Worm (Caenorhabditis elegans) whole organism, L1 larva: Measurements from ENCODE around the gene C03F11.2.

Experiments used
- Y116A8C.19 ChIP-seq: sonication (generic microtip); optimal IDR thresholded peaks from 2 replicates; lab custom pipeline; 2016; ENCODE audit warnings: missing compliant biosample characterization, missing genetic modification characterization, borderline replicate concordance
- aly-2 ChIP-seq: fragments of 150-350 bp; optimal IDR thresholded peaks from 2 replicates; lab custom pipeline; 2014; ENCODE audit warnings: missing biosample characterization, missing genetic modification characterization
- ceh-8 ChIP-seq: fragments of 200-800 bp; sonication (Bioruptor generic); optimal IDR thresholded peaks from 2 replicates; lab custom pipeline; 2018; ENCODE audit warnings: mild to moderate bottlenecking, missing genetic modification characterization, moderate library complexity, missing compliant biosample characterization
- ceh-88 ChIP-seq: fragments of 200-800 bp; sonication (Bioruptor generic); IDR thresholded peaks from 2 replicates; pipeline ENCODE4 v1.3.6; 2022; ENCODE audit warnings: missing genetic modification characterization, missing compliant biosample characterization
- ceh-90 ChIP-seq: sonication (generic microtip); optimal IDR thresholded peaks from 2 replicates; lab custom pipeline; 2016; ENCODE audit warnings: missing genetic modification characterization, missing compliant biosample characterization
- dsc-1 ChIP-seq: sonication (generic microtip); optimal IDR thresholded peaks from 2 replicates; lab custom pipeline; 2016; ENCODE audit warnings: mild to moderate bottlenecking, missing genetic modification characterization, missing compliant biosample characterization
- efl-3 ChIP-seq: fragments of 200-800 bp; sonication (Bioruptor generic); optimal IDR thresholded peaks from 2 replicates; lab custom pipeline; 2018; ENCODE audit warnings: mild to moderate bottlenecking, missing genetic modification characterization, missing compliant biosample characterization
- egl-13 ChIP-seq: sonication (generic microtip); optimal IDR thresholded peaks from 2 replicates; lab custom pipeline; 2016; ENCODE audit warnings: missing genotype, missing genetic modification reagents, missing genetic modification characterization, missing compliant biosample characterization
- egl-27 ChIP-seq, 2 experiments: fragments of 150-350 bp in 1 of 2; sonication (generic microtip); optimal IDR thresholded peaks; 3 replicates each; lab custom pipeline; 2017 to 2018; ENCODE audit warnings: missing biosample characterization in 2 of 2, missing genetic modification characterization in 2 of 2, missing genetic modification reagents in 2 of 2
- elt-2 ChIP-seq: sonication (generic microtip); optimal IDR thresholded peaks from 2 replicates; lab custom pipeline; 2016; ENCODE audit warnings: missing genetic modification characterization, mild to moderate bottlenecking, inconsistent platforms, missing compliant biosample characterization, missing genetic modification reagents
- fkh-10 ChIP-seq: sonication (generic microtip); optimal IDR thresholded peaks from 2 replicates; lab custom pipeline; 2017; ENCODE audit warnings: missing biosample characterization, missing genetic modification reagents, missing genetic modification characterization
- fkh-4 ChIP-seq: sonication (generic microtip); optimal IDR thresholded peaks from 2 replicates; lab custom pipeline; 2016; ENCODE audit warnings: missing compliant biosample characterization, missing genetic modification characterization, borderline replicate concordance
- fos-1 ChIP-seq: fragments of 150-350 bp; optimal IDR thresholded peaks from 2 replicates; lab custom pipeline; 2014; ENCODE audit warnings: missing biosample characterization, missing genetic modification characterization
- hpl-2 ChIP-seq: fragments of 150-350 bp; optimal IDR thresholded peaks from 2 replicates; lab custom pipeline; 2014; ENCODE audit warnings: missing biosample characterization, missing genetic modification reagents, missing genetic modification characterization
- irx-1 ChIP-seq: sonication (generic microtip); optimal IDR thresholded peaks from 2 replicates; lab custom pipeline; 2016; ENCODE audit warnings: missing genetic modification characterization, missing compliant biosample characterization
- isw-1 ChIP-seq: fragments of 200-800 bp; sonication (Bioruptor generic); IDR thresholded peaks from 2 replicates; pipeline ENCODE4 v1.3.6; 2022; ENCODE audit warnings: missing genetic modification characterization, missing compliant biosample characterization
- jun-1 ChIP-seq: fragments of 150-350 bp; optimal IDR thresholded peaks from 2 replicates; lab custom pipeline; 2014; ENCODE audit warnings: missing biosample characterization, missing genetic modification reagents, missing genetic modification characterization
- lin-13 ChIP-seq: fragments of 150-350 bp; optimal IDR thresholded peaks from 2 replicates; lab custom pipeline; 2014; ENCODE audit warnings: missing biosample characterization, missing genetic modification reagents, missing genetic modification characterization
- lin-14 ChIP-seq: fragments of 200-800 bp; sonication (Bioruptor generic); optimal IDR thresholded peaks from 2 replicates; lab custom pipeline; 2018; ENCODE audit warnings: mild to moderate bottlenecking, missing genetic modification characterization, moderate library complexity, missing compliant biosample characterization
- lin-15B ChIP-seq: fragments of 150-350 bp; sonication (generic microtip); optimal IDR thresholded peaks from 3 replicates; lab custom pipeline; 2014; ENCODE audit warnings: missing biosample characterization, missing genetic modification characterization
- lin-39 ChIP-seq: fragments of 150-350 bp; optimal IDR thresholded peaks from 2 replicates; lab custom pipeline; 2014; ENCODE audit warnings: missing biosample characterization, missing genetic modification reagents, missing genetic modification characterization
- mab-9 ChIP-seq: fragments of 200-800 bp; sonication (Bioruptor generic); IDR thresholded peaks from 2 replicates; pipeline ENCODE4 v1.3.6; 2022; ENCODE audit warnings: missing genetic modification reagents, missing genetic modification characterization, missing compliant biosample characterization
- mef-2 ChIP-seq: fragments of 150-350 bp; optimal IDR thresholded peaks from 2 replicates; lab custom pipeline; 2014; ENCODE audit warnings: missing biosample characterization, missing genetic modification characterization
- nhr-12 ChIP-seq: sonication (generic microtip); optimal IDR thresholded peaks from 2 replicates; lab custom pipeline; 2017; ENCODE audit warnings: missing biosample characterization, missing genetic modification characterization
- nhr-19 ChIP-seq: fragments of 200-800 bp; sonication (Bioruptor generic); conservative IDR thresholded peaks from 2 replicates; pipeline ENCODE4 v1.3.6; 2022; ENCODE audit warnings: missing genetic modification characterization, missing compliant biosample characterization
- nhr-20 ChIP-seq: sonication (generic microtip); optimal IDR thresholded peaks from 2 replicates; lab custom pipeline; 2016; ENCODE audit warnings: mild to moderate bottlenecking, missing genetic modification characterization, missing compliant biosample characterization
- nhr-28 ChIP-seq: fragments of 150-350 bp; optimal IDR thresholded peaks from 2 replicates; lab custom pipeline; 2014; ENCODE audit warnings: missing biosample characterization, missing genetic modification characterization
- nhr-47 ChIP-seq: sonication (generic microtip); optimal IDR thresholded peaks from 2 replicates; lab custom pipeline; 2016; ENCODE audit warnings: mild to moderate bottlenecking, missing genetic modification characterization, moderate library complexity, missing compliant biosample characterization
- nhr-71 ChIP-seq: sonication (generic microtip); optimal IDR thresholded peaks from 2 replicates; lab custom pipeline; 2016; ENCODE audit warnings: mild to moderate bottlenecking, missing genetic modification characterization, moderate library complexity, missing compliant biosample characterization
- nhr-77 ChIP-seq: fragments of 150-350 bp; optimal IDR thresholded peaks from 2 replicates; lab custom pipeline; 2014; ENCODE audit warnings: missing biosample characterization, missing genetic modification characterization
- nhr-84 ChIP-seq: sonication (generic microtip); optimal IDR thresholded peaks from 2 replicates; lab custom pipeline; 2017; ENCODE audit warnings: missing biosample characterization, missing genetic modification characterization
- nhr-85 ChIP-seq: sonication (generic microtip); peaks from one replicate; lab custom pipeline; 2016; ENCODE audit warnings: missing genetic modification characterization, inconsistent platforms, missing compliant biosample characterization
- pag-3 ChIP-seq: sonication (generic microtip); optimal IDR thresholded peaks from 2 replicates; lab custom pipeline; 2017; ENCODE audit warnings: missing genetic modification characterization, mild to moderate bottlenecking, missing compliant biosample characterization, antibody characterized with exemption, borderline replicate concordance; ENCODE audit not compliant: insufficient read depth
- pqm-1 ChIP-seq: sonication (generic microtip); optimal IDR thresholded peaks from 3 replicates; lab custom pipeline; 2017; ENCODE audit warnings: missing biosample characterization, missing genetic modification characterization
- rnt-1 ChIP-seq: sonication (generic microtip); optimal IDR thresholded peaks from 2 replicates; lab custom pipeline; 2016; ENCODE audit warnings: mild to moderate bottlenecking, missing genetic modification characterization, moderate library complexity, missing compliant biosample characterization
- skn-1 ChIP-seq: fragments of 150-350 bp; optimal IDR thresholded peaks from 2 replicates; lab custom pipeline; 2014; ENCODE audit warnings: missing biosample characterization, missing genetic modification characterization
- snpc-4 ChIP-seq: fragments of 150-350 bp; optimal IDR thresholded peaks from 2 replicates; lab custom pipeline; 2014; ENCODE audit warnings: missing biosample characterization, missing genetic modification characterization
- snu-23 ChIP-seq: sonication (generic microtip); optimal IDR thresholded peaks from 2 replicates; lab custom pipeline; 2016; ENCODE audit warnings: missing genetic modification characterization, missing compliant biosample characterization
- sox-4 ChIP-seq: sonication (generic microtip); optimal IDR thresholded peaks from 2 replicates; lab custom pipeline; 2016; ENCODE audit warnings: missing genetic modification characterization, missing compliant biosample characterization
- swsn-7 ChIP-seq: sonication (generic microtip); optimal IDR thresholded peaks from 2 replicates; lab custom pipeline; 2016; ENCODE audit warnings: missing genetic modification characterization, missing compliant biosample characterization
- unc-62 ChIP-seq: fragments of 150-350 bp; optimal IDR thresholded peaks from 2 replicates; lab custom pipeline; 2014; ENCODE audit warnings: missing biosample characterization, missing genetic modification reagents, missing genetic modification characterization
- unc-86 ChIP-seq: sonication (generic microtip); optimal IDR thresholded peaks from 2 replicates; lab custom pipeline; 2016; ENCODE audit warnings: missing genetic modification characterization, missing compliant biosample characterization
- vab-15 ChIP-seq: sonication (generic microtip); optimal IDR thresholded peaks from 2 replicates; lab custom pipeline; 2017; ENCODE audit warnings: missing genotype, mild to moderate bottlenecking, missing genetic modification characterization, missing compliant biosample characterization
- xbp-1 ChIP-seq: sonication (generic microtip); optimal IDR thresholded peaks from 2 replicates; lab custom pipeline; 2016; ENCODE audit warnings: missing genetic modification characterization, missing compliant biosample characterization
- zip-4 ChIP-seq: fragments of 200-800 bp; sonication (Bioruptor generic); optimal IDR thresholded peaks from 2 replicates; lab custom pipeline; 2018; ENCODE audit warnings: mild to moderate bottlenecking, missing genetic modification characterization, moderate library complexity, missing compliant biosample characterization
- ztf-11 ChIP-seq, 2 experiments: sonication (generic microtip); optimal IDR thresholded peaks; 2 replicates each; lab custom pipeline; 2016 to 2017; ENCODE audit warnings: missing genetic modification characterization in 2 of 2, missing biosample characterization in 1 of 2, missing compliant biosample characterization in 1 of 2

C03F11.2 gene

ce11 chrX:5354022-5354876, 43.0 kb downstream of the C03F11.2 start, which contains the start of gene pfn-2 (continued):
- TF ChIP-seq mab-9 (GFP tag; lab: Robert Waterston, UW) (no peak), nhr-47 (tag; lab: Kevin White, UChicago) (peak; percentile 23), ceh-90 (tag; lab: Kevin White, UChicago) (no peak), irx-1 (tag; lab: Kevin White, UChicago) (no peak), unc-86 (tag; lab: Kevin White, UChicago) (peak; percentile 13), lin-14 (peak; percentile 83), Y116A8C.19 (no peak), fkh-10 (GFP tag; lab: Kevin White, UChicago) (no peak), egl-27 (tag; optimal IDR thresholded peaks at IDR 0.05; lab: Kevin White, UChicago) (no peak), egl-13 (tag; lab: Kevin White, UChicago) (peak; percentile 15), efl-3 (GFP tag; lab: Kevin White, UChicago) (no peak)

ce11 chrX:5348529-5349148, 48.6 kb downstream of the C03F11.2 start, which contains the start of gene syx-3:
Gene syx-3, plus strand, starts transcription at chrX:5349098.
- TF ChIP-seq ceh-8 (GFP tag; lab: Kevin White, UChicago) (no peak), snpc-4 (no peak), hpl-2 (GFP tag; lab: Kevin White, UChicago) (no peak), nhr-28 (tag; lab: Kevin White, UChicago) (no peak), dsc-1 (tag; lab: Kevin White, UChicago) (peak; percentile 93), lin-13 (GFP tag; lab: Kevin White, UChicago) (no peak), lin-15B (tag; lab: Kevin White, UChicago) (no peak), nhr-71 (peak; percentile 27), swsn-7 (no peak), sox-4 (no peak), elt-2 (tag; lab: Kevin White, UChicago) (no peak), Y116A8C.19 (no peak), zip-4 (GFP tag; lab: Kevin White, UChicago) (no peak), fos-1 (tag; lab: Kevin White, UChicago) (no peak), jun-1 (tag; lab: Kevin White, UChicago) (no peak), mef-2 (tag; lab: Kevin White, UChicago) (no peak), xbp-1 (tag; lab: Kevin White, UChicago) (no peak), isw-1 (GFP tag; lab: Robert Waterston, UW) (no peak), snu-23 (peak; percentile 41), unc-62 (GFP tag; lab: Kevin White, UChicago) (no peak), skn-1 (tag; lab: Kevin White, UChicago) (no peak), ceh-88 (no peak), pqm-1 (no peak), vab-15 (tag; lab: Kevin White, UChicago) (no peak), aly-2 (no peak), nhr-77 (tag; lab: Kevin White, UChicago) (no peak), lin-39 (tag; lab: Kevin White, UChicago) (no peak), rnt-1 (tag; lab: Kevin White, UChicago) (no peak), egl-27 (tag; optimal IDR thresholded peaks at IDR 0.05; lab: Kevin White, UChicago) (no peak), nhr-12 (tag; lab: Kevin White, UChicago) (no peak), nhr-19 (GFP tag; lab: Robert Waterston, UW) (no peak), nhr-85 (tag; lab: Kevin White, UChicago) (no peak), ztf-11 (tag; optimal IDR thresholded peaks at IDR 0.05; lab: Kevin White, UChicago) (no peak), nhr-20 (tag; lab: Kevin White, UChicago) (peak; percentile 4), lin-14 (peak; percentile 43), pag-3 (tag; lab: Kevin White, UChicago) (peak; percentile 61), fkh-4 (tag; lab: Kevin White, UChicago) (peak; percentile 43), nhr-84 (no peak)
- TF ChIP-seq, all 84 proteins: peak for 7
